Fruit fly (Drosophila melanogaster) whole organism, embryonic: ENCODE data around the gene Gr98b.

Experiments
- Atf3 ChIP-seq: fragments of 200-800 bp; sonication (Bioruptor generic); optimal IDR thresholded peaks from 3 replicates; lab custom pipeline; 2016; ENCODE audit warnings: missing biosample characterization, missing genetic modification characterization
- Bgb ChIP-seq: fragments of 200-800 bp; sonication (Bioruptor generic); IDR thresholded peaks from 2 replicates; pipeline ENCODE4 v1.3.6; 2022; ENCODE audit warnings: missing biosample characterization, missing genetic modification characterization; ENCODE audit not compliant: partially characterized antibody
- CG1024 ChIP-seq: fragments of 200-800 bp; sonication (Bioruptor generic); IDR thresholded peaks from 2 replicates; pipeline ENCODE4 v1.3.6; 2022; ENCODE audit warnings: missing biosample characterization, missing genetic modification characterization
- CG10565 ChIP-seq: fragments of 200-800 bp; sonication (Bioruptor generic); optimal IDR thresholded peaks from 3 replicates; lab custom pipeline; 2016; ENCODE audit warnings: missing biosample characterization, mild to moderate bottlenecking, missing genetic modification characterization
- CG11456 ChIP-seq: fragments of 200-800 bp; sonication (Bioruptor generic); IDR thresholded peaks from 3 replicates; pipeline ENCODE4 v1.3.6; 2022; ENCODE audit warnings: missing biosample characterization, missing genetic modification characterization
- CG13123 ChIP-seq: fragments of 200-800 bp; sonication (Bioruptor generic); optimal IDR thresholded peaks from 2 replicates; lab custom pipeline; 2016; ENCODE audit warnings: missing biosample characterization, missing genetic modification characterization
- CG14710 ChIP-seq: fragments of 200-800 bp; sonication (Bioruptor generic); optimal IDR thresholded peaks from 3 replicates; lab custom pipeline; 2019; ENCODE audit warnings: missing biosample characterization, mild to moderate bottlenecking, missing genetic modification characterization, moderate library complexity
- CG15514 ChIP-seq: fragments of 200-800 bp; sonication (Bioruptor generic); optimal IDR thresholded peaks from 3 replicates; lab custom pipeline; 2017; ENCODE audit warnings: missing biosample characterization, missing genetic modification characterization, mild to moderate bottlenecking, moderate library complexity, missing genetic modification reagents
- CG17568 ChIP-seq: fragments of 200-800 bp; sonication (Bioruptor generic); optimal IDR thresholded peaks from 2 replicates; lab custom pipeline; 2018; ENCODE audit warnings: missing biosample characterization, mild to moderate bottlenecking, missing genetic modification characterization, moderate library complexity
- CG18011 ChIP-seq: fragments of 200-800 bp; sonication (Bioruptor generic); optimal IDR thresholded peaks from 2 replicates; lab custom pipeline; 2017; ENCODE audit warnings: missing biosample characterization, missing genetic modification characterization, mild to moderate bottlenecking, moderate library complexity, missing genotype
- CG18619 ChIP-seq: fragments of 200-800 bp; sonication (Bioruptor generic); optimal IDR thresholded peaks from 3 replicates; lab custom pipeline; 2017; ENCODE audit warnings: missing biosample characterization, mild to moderate bottlenecking, missing genetic modification characterization
- CG30431 ChIP-seq: fragments of 200-800 bp; sonication (Bioruptor generic); optimal IDR thresholded peaks from 2 replicates; lab custom pipeline; 2017; ENCODE audit warnings: missing biosample characterization, missing genetic modification characterization
- CG31441 ChIP-seq: fragments of 200-800 bp; sonication (Bioruptor generic); IDR thresholded peaks from 2 replicates; pipeline ENCODE4 v1.3.6; 2022; ENCODE audit warnings: missing biosample characterization, missing genetic modification characterization
- CG3847 ChIP-seq: fragments of 200-800 bp; sonication (Bioruptor generic); IDR thresholded peaks from 2 replicates; pipeline ENCODE4 v1.3.6; 2022; ENCODE audit warnings: missing biosample characterization, missing genetic modification characterization
- CG6254 ChIP-seq: fragments of 200-800 bp; sonication (Bioruptor generic); optimal IDR thresholded peaks from 3 replicates; lab custom pipeline; 2017; ENCODE audit warnings: mild to moderate bottlenecking, missing biosample characterization, missing genetic modification reagents, missing genetic modification characterization
- CG6689 ChIP-seq: fragments of 200-800 bp; sonication (Bioruptor generic); IDR thresholded peaks from 2 replicates; pipeline ENCODE4 v1.3.6; 2022; ENCODE audit warnings: missing biosample characterization, missing genetic modification characterization
- CG7357 ChIP-seq: fragments of 200-800 bp; sonication (Bioruptor generic); IDR thresholded peaks from 3 replicates; pipeline ENCODE4 v1.3.6; 2022; ENCODE audit warnings: missing biosample characterization, missing genetic modification characterization
- CG7745 ChIP-seq: fragments of 200-800 bp; sonication (Bioruptor generic); optimal IDR thresholded peaks from 2 replicates; lab custom pipeline; 2018; ENCODE audit warnings: missing biosample characterization, mild to moderate bottlenecking, missing genetic modification characterization, moderate library complexity
- CG7963 ChIP-seq: fragments of 200-800 bp; sonication (Bioruptor generic); IDR thresholded peaks from 3 replicates; pipeline ENCODE4 v1.3.6; 2022; ENCODE audit warnings: missing biosample characterization, missing genetic modification characterization; ENCODE audit not compliant: partially characterized antibody
- CTCF ChIP-seq: fragments of 200-800 bp; sonication (Bioruptor generic); optimal IDR thresholded peaks from 2 replicates; lab custom pipeline; 2017; ENCODE audit warnings: missing biosample characterization, mild to moderate bottlenecking, missing genetic modification characterization, moderate library complexity
- Dad ChIP-seq: fragments of 200-800 bp; sonication (Bioruptor generic); optimal IDR thresholded peaks from 3 replicates; lab custom pipeline; 2016; ENCODE audit warnings: missing biosample characterization, missing genetic modification characterization
- Dp ChIP-seq: fragments of 200-800 bp; sonication (Bioruptor generic); optimal IDR thresholded peaks from 2 replicates; lab custom pipeline; 2018; ENCODE audit warnings: missing biosample characterization, mild to moderate bottlenecking, missing genetic modification characterization, moderate library complexity
- E2f1 ChIP-seq: fragments of 200-800 bp; sonication (Bioruptor generic); IDR thresholded peaks from 2 replicates; pipeline ENCODE4 v1.3.6; 2022; ENCODE audit warnings: missing biosample characterization, missing genetic modification characterization
- E2f2 ChIP-seq: fragments of 200-800 bp; sonication (Bioruptor generic); IDR thresholded peaks from 2 replicates; pipeline ENCODE4 v1.3.6; 2022; ENCODE audit warnings: missing biosample characterization, missing genetic modification characterization
- Ets65A ChIP-seq: fragments of 200-800 bp; sonication (Bioruptor generic); peaks from one replicate; lab custom pipeline; 2016; ENCODE audit warnings: missing biosample characterization, missing genetic modification characterization
- H15 ChIP-seq: fragments of 200-800 bp; sonication (Bioruptor generic); IDR thresholded peaks from 3 replicates; pipeline ENCODE4 v1.3.6; 2022; ENCODE audit warnings: missing biosample characterization, missing genetic modification characterization
- Neu2 ChIP-seq: fragments of 200-800 bp; sonication (Bioruptor generic); optimal IDR thresholded peaks from 3 replicates; lab custom pipeline; 2016; ENCODE audit warnings: missing biosample characterization, missing genetic modification characterization, borderline replicate concordance
- Rx ChIP-seq: fragments of 200-800 bp; sonication (Bioruptor generic); IDR thresholded peaks from 2 replicates; pipeline ENCODE4 v1.3.6; 2022; ENCODE audit warnings: missing biosample characterization, missing genetic modification characterization
- Sry-δ ChIP-seq: fragments of 200-800 bp; sonication (Bioruptor generic); optimal IDR thresholded peaks from 2 replicates; lab custom pipeline; 2016; ENCODE audit warnings: missing biosample characterization, missing genetic modification characterization
- aop ChIP-seq: fragments of 200-800 bp; sonication (Bioruptor generic); IDR thresholded peaks from 2 replicates; pipeline ENCODE4 v1.3.6; 2022; ENCODE audit warnings: missing biosample characterization, missing genetic modification characterization
- cato ChIP-seq: fragments of 200-800 bp; sonication (Bioruptor generic); optimal IDR thresholded peaks from 2 replicates; lab custom pipeline; 2016; ENCODE audit warnings: missing biosample characterization, missing genetic modification characterization, borderline replicate concordance
- chinmo ChIP-seq: fragments of 200-800 bp; sonication (Bioruptor generic); IDR thresholded peaks from 4 replicates; pipeline ENCODE4 v1.3.6; 2022; ENCODE audit warnings: missing biosample characterization, missing genetic modification characterization; ENCODE audit not compliant: partially characterized antibody
- ci ChIP-seq: fragments of 200-800 bp; sonication (Bioruptor generic); IDR thresholded peaks from 3 replicates; pipeline ENCODE4 v1.3.6; 2022; ENCODE audit warnings: missing biosample characterization, missing genetic modification characterization
- crol ChIP-seq: fragments of 200-800 bp; sonication (Bioruptor generic); IDR thresholded peaks from 2 replicates; pipeline ENCODE4 v1.3.6; 2022; ENCODE audit warnings: missing biosample characterization, missing genetic modification characterization
- crp ChIP-seq, 2 experiments: fragments of 200-800 bp; sonication (Bioruptor generic); optimal IDR thresholded peaks; 2 replicates in 1 of 2; 3 replicates in 1 of 2; lab custom pipeline; 2017; ENCODE audit warnings: missing biosample characterization in 2 of 2, missing genetic modification characterization in 2 of 2, mild to moderate bottlenecking in 1 of 2, moderate library complexity in 1 of 2
- en ChIP-seq: fragments of 200-800 bp; sonication (Bioruptor generic); optimal IDR thresholded peaks from 2 replicates; lab custom pipeline; 2016; ENCODE audit warnings: missing biosample characterization, missing genetic modification characterization
- gfzf ChIP-seq: fragments of 200-800 bp; sonication (Bioruptor generic); optimal IDR thresholded peaks from 2 replicates; lab custom pipeline; 2016; ENCODE audit warnings: missing biosample characterization, mild to moderate bottlenecking, missing genetic modification characterization, moderate library complexity
- gro ChIP-seq: fragments of 200-800 bp; sonication (Bioruptor generic); optimal IDR thresholded peaks from 2 replicates; lab custom pipeline; 2016; ENCODE audit warnings: missing biosample characterization, missing genetic modification characterization
- insv ChIP-seq, 2 experiments: fragments of 200-800 bp; sonication (Bioruptor generic); optimal IDR thresholded peaks; 3 replicates each; lab custom pipeline; 2016 to 2018; ENCODE audit warnings: missing biosample characterization in 2 of 2, missing genetic modification characterization in 2 of 2
- inv ChIP-seq: fragments of 200-800 bp; sonication (Bioruptor generic); IDR thresholded peaks from 2 replicates; pipeline ENCODE4 v1.3.6; 2022; ENCODE audit warnings: missing biosample characterization, missing genetic modification characterization; ENCODE audit not compliant: partially characterized antibody
- nerfin-2 ChIP-seq: fragments of 200-800 bp; sonication (Bioruptor generic); IDR thresholded peaks from 2 replicates; pipeline ENCODE4 v1.3.6; 2022; ENCODE audit warnings: missing biosample characterization, missing genetic modification characterization; ENCODE audit not compliant: partially characterized antibody
- otp ChIP-seq: fragments of 200-800 bp; sonication (Bioruptor generic); IDR thresholded peaks from 3 replicates; pipeline ENCODE4, ENCODE4 v1.3.6; 2022; ENCODE audit warnings: missing biosample characterization, missing genetic modification characterization
- pfk ChIP-seq: fragments of 200-800 bp; sonication (Bioruptor generic); optimal IDR thresholded peaks from 2 replicates; lab custom pipeline; 2018; ENCODE audit warnings: missing biosample characterization, mild to moderate bottlenecking, missing genetic modification characterization, moderate library complexity
- pzg ChIP-seq: fragments of 200-800 bp; sonication (Bioruptor generic); optimal IDR thresholded peaks from 3 replicates; lab custom pipeline; 2018; ENCODE audit warnings: missing biosample characterization, mild to moderate bottlenecking, missing genetic modification characterization, moderate library complexity
- seq ChIP-seq: fragments of 200-800 bp; sonication (Bioruptor generic); IDR thresholded peaks from 2 replicates; pipeline ENCODE4 v1.3.6; 2022; ENCODE audit warnings: missing biosample characterization, missing genetic modification characterization
- sqz ChIP-seq: fragments of 200-800 bp; sonication (Bioruptor generic); optimal IDR thresholded peaks from 3 replicates; lab custom pipeline; 2018; ENCODE audit warnings: missing biosample characterization, mild to moderate bottlenecking, missing genetic modification characterization
- vfl ChIP-seq: fragments of 200-800 bp; sonication (Bioruptor generic); optimal IDR thresholded peaks from 2 replicates; lab custom pipeline; 2016; ENCODE audit warnings: missing biosample characterization, missing genetic modification characterization
- wor ChIP-seq: fragments of 200-800 bp; sonication (Bioruptor generic); IDR thresholded peaks from 2 replicates; pipeline ENCODE4 v1.3.6; 2022; ENCODE audit warnings: missing biosample characterization, missing genetic modification characterization

Gr98b gene

DNA sequence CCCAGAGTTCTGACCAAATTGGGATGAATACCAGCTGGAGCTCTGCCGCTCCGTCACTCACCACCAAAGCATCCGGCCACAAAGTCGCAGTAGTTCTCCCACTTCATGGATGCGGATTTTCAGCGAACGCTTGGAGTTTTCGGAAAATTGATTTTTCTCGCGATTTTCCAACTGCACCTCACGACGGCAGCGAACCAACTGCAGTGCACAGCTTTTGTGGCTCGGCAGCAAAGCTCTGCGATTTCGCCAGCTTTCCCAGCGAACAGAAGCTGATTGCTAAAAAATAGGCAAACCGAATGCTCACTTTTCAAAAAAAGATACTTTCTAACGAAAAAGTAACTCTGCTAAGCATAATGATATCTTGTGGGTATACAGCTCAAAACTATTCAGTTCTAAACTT is 18.8 kb downstream of the Gr98b start, which contains the start of gene CG5646 (continued):
- TF ChIP-seq CG18011 (GFP tag; lab: Kevin White, UChicago) = peak; percentile 96
- TF ChIP-seq inv (GFP tag; lab: Robert Waterston, UW) = no peak
- no peak for TF ChIP-seq CG13123
- TF ChIP-seq wor (GFP tag; lab: Robert Waterston, UW) = no peak
- no peak for TF ChIP-seq crol (GFP tag; lab: Robert Waterston, UW)
- no peak for TF ChIP-seq CG7357 (GFP tag; lab: Robert Waterston, UW)
- TF ChIP-seq CG10565 (GFP tag; lab: Kevin White, UChicago) = no peak
- TF ChIP-seq Dad = no peak
- no peak for TF ChIP-seq gfzf (GFP tag; lab: Kevin White, UChicago)
- no peak for TF ChIP-seq Rx (GFP tag; lab: Robert Waterston, UW)
- TF ChIP-seq CG15514 (GFP tag; lab: Kevin White, UChicago) = no peak
- TF ChIP-seq CG1024 (GFP tag; lab: Robert Waterston, UW) = no peak
- no peak for TF ChIP-seq CG6254
- no peak for TF ChIP-seq CG17568 (GFP tag; lab: Kevin White, UChicago)
- no peak for TF ChIP-seq CG3847 (GFP tag; lab: Robert Waterston, UW)
- TF ChIP-seq vfl = no peak
- TF ChIP-seq CTCF = peak; percentile 9
- TF ChIP-seq insv (GFP tag; optimal IDR thresholded peaks at IDR 0.05; lab: Kevin White, UChicago) = no peak
- TF ChIP-seq CG11456 (GFP tag; lab: Robert Waterston, UW) = 0 out of 3 replicates have a peak, but pooled peaks have one; percentile 32
- no peak for TF ChIP-seq sqz (GFP tag; lab: Kevin White, UChicago)
- TF ChIP-seq Sry-δ (GFP tag; lab: Kevin White, UChicago) = no peak
- no peak for TF ChIP-seq CG30431 (GFP tag; lab: Kevin White, UChicago)
- no peak for TF ChIP-seq CG7745 (tag; lab: Kevin White, UChicago)
- no peak for TF ChIP-seq seq (GFP tag; lab: Robert Waterston, UW)
- TF ChIP-seq CG31441 (GFP tag; lab: Robert Waterston, UW) = no peak
- no peak for TF ChIP-seq crp (GFP tag; optimal IDR thresholded peaks at IDR 0.05; lab: Kevin White, UChicago)
- TF ChIP-seq aop = no peak
- TF ChIP-seq Ets65A (GFP tag; lab: Kevin White, UChicago) = peak; percentile 42
- TF ChIP-seq CG7963 = no peak
- no peak for TF ChIP-seq E2f1 (GFP tag; lab: Robert Waterston, UW)
- peak; percentile 20; the same call in 1 of the 2 replicates for TF ChIP-seq nerfin-2 (GFP tag; lab: Robert Waterston, UW)
- no peak for TF ChIP-seq CG18619 (GFP tag; lab: Kevin White, UChicago)
- TF ChIP-seq Dp = peak; percentile 72
- no peak for TF ChIP-seq pfk (GFP tag; lab: Kevin White, UChicago)
- no peak for TF ChIP-seq en (GFP tag; lab: Kevin White, UChicago)
- TF ChIP-seq Neu2 (GFP tag; lab: Kevin White, UChicago) = no peak
- TF ChIP-seq cato = no peak
- peak; percentile 86 for TF ChIP-seq E2f2 (GFP tag; lab: Robert Waterston, UW)
- peak; percentile 9; the same call in 1 of the 2 replicates for TF ChIP-seq Bgb
- no peak for TF ChIP-seq CG6689 (GFP tag; lab: Robert Waterston, UW)
- no peak for TF ChIP-seq ci (GFP tag; lab: Robert Waterston, UW)
- TF ChIP-seq chinmo (GFP tag; lab: Robert Waterston, UW) = 0 out of 4 replicates have a peak, but pooled peaks have one; percentile 45
- no peak for TF ChIP-seq Atf3 (GFP tag; lab: Kevin White, UChicago)
- no peak for TF ChIP-seq gro (GFP tag; lab: Kevin White, UChicago)
- TF ChIP-seq H15 (GFP tag; lab: Robert Waterston, UW) = 0 out of 3 replicates have a peak, but pooled peaks have one; percentile 9
- TF ChIP-seq pzg (GFP tag; lab: Kevin White, UChicago) = peak; percentile 14
- no peak for TF ChIP-seq CG14710
- no peak for TF ChIP-seq otp (GFP tag; lab: Robert Waterston, UW)
